Worm (Caenorhabditis elegans) whole organism, young adult: ENCODE data around the gene nas-38.
A peak's percentile ranks its signal among the peaks of the same experiment; 100 is the strongest.

Source experiments
- B0261.1 ChIP-seq: sonication (generic microtip); optimal IDR thresholded peaks from 2 replicates; lab custom pipeline; 2016; ENCODE audit warnings: mild to moderate bottlenecking, missing genetic modification characterization, moderate library complexity, missing compliant biosample characterization
- Y53G8AR.9 ChIP-seq: fragments of 200-800 bp; sonication (Bioruptor generic); conservative IDR thresholded peaks from 2 replicates; pipeline ENCODE4 v1.3.6; 2022; ENCODE audit warnings: missing genetic modification reagents, missing genetic modification characterization, missing compliant biosample characterization
- akir-1 ChIP-seq: fragments of 200-800 bp; sonication (Bioruptor generic); optimal IDR thresholded peaks from 2 replicates; lab custom pipeline; 2018; ENCODE audit warnings: mild to moderate bottlenecking, missing genetic modification characterization, moderate library complexity, missing compliant biosample characterization
- aptf-2 ChIP-seq: fragments of 200-800 bp; sonication (Bioruptor generic); conservative IDR thresholded peaks from 2 replicates; pipeline ENCODE4 v1.3.6; 2022; ENCODE audit warnings: missing genetic modification reagents, missing genetic modification characterization, missing compliant biosample characterization
- attf-5 ChIP-seq: fragments of 200-800 bp; sonication (Bioruptor generic); optimal IDR thresholded peaks from 2 replicates; lab custom pipeline; 2018; ENCODE audit warnings: mild to moderate bottlenecking, missing genetic modification characterization, missing compliant biosample characterization
- bed-2 ChIP-seq: fragments of 200-800 bp; sonication (Bioruptor generic); IDR thresholded peaks from 2 replicates; pipeline ENCODE4 v1.3.6; 2022; ENCODE audit warnings: missing genetic modification reagents, missing genetic modification characterization, missing compliant biosample characterization
- ccch-3 ChIP-seq: fragments of 200-800 bp; sonication (Bioruptor generic); optimal IDR thresholded peaks from 2 replicates; lab custom pipeline; 2018; ENCODE audit warnings: mild to moderate bottlenecking, missing genetic modification characterization, missing compliant biosample characterization
- die-1 ChIP-seq: sonication (generic microtip); optimal IDR thresholded peaks from 2 replicates; lab custom pipeline; 2016; ENCODE audit warnings: missing genotype, mild to moderate bottlenecking, missing genetic modification characterization, missing compliant biosample characterization
- dpff-1 ChIP-seq: sonication (generic microtip); optimal IDR thresholded peaks from 2 replicates; lab custom pipeline; 2017; ENCODE audit warnings: mild to moderate bottlenecking, missing genetic modification characterization, missing compliant biosample characterization
- dpl-1 ChIP-seq: fragments of 150-350 bp; optimal IDR thresholded peaks from 2 replicates; lab custom pipeline; 2014; ENCODE audit warnings: missing biosample characterization, missing genetic modification reagents, missing genetic modification characterization
- efl-1 ChIP-seq: fragments of 150-350 bp; optimal IDR thresholded peaks from 2 replicates; lab custom pipeline; 2014; ENCODE audit warnings: missing biosample characterization, missing genetic modification reagents, missing genetic modification characterization
- gei-17 ChIP-seq: fragments of 200-800 bp; sonication (Bioruptor generic); optimal IDR thresholded peaks from 2 replicates; lab custom pipeline; 2018; ENCODE audit warnings: mild to moderate bottlenecking, missing genetic modification characterization, missing compliant biosample characterization
- him-1 ChIP-seq: sonication (generic microtip); optimal IDR thresholded peaks from 2 replicates; lab custom pipeline; 2016; ENCODE audit warnings: missing genotype, missing genetic modification reagents, missing genetic modification characterization, missing compliant biosample characterization
- lin-26 ChIP-seq: fragments of 200-800 bp; sonication (Bioruptor generic); IDR thresholded peaks from 2 replicates; pipeline ENCODE4 v1.3.6; 2022; ENCODE audit warnings: missing genetic modification reagents, missing genetic modification characterization, missing compliant biosample characterization
- lsl-1 ChIP-seq: fragments of 200-800 bp; sonication (Bioruptor generic); optimal IDR thresholded peaks from 2 replicates; lab custom pipeline; 2018; ENCODE audit warnings: mild to moderate bottlenecking, missing genetic modification characterization, moderate library complexity, missing compliant biosample characterization
- madf-10 ChIP-seq: sonication (generic microtip); optimal IDR thresholded peaks from 2 replicates; lab custom pipeline; 2016; ENCODE audit warnings: mild to moderate bottlenecking, missing genetic modification characterization, missing compliant biosample characterization
- madf-6 ChIP-seq: fragments of 200-800 bp; sonication (Bioruptor generic); IDR thresholded peaks from 2 replicates; pipeline ENCODE4 v1.3.6; 2022; ENCODE audit warnings: missing genetic modification reagents, missing genetic modification characterization, missing compliant biosample characterization
- mel-28 ChIP-seq: sonication (generic microtip); optimal IDR thresholded peaks from 2 replicates; lab custom pipeline; 2016; ENCODE audit warnings: borderline replicate concordance, mild to moderate bottlenecking, missing genetic modification characterization, missing compliant biosample characterization
- mes-4 ChIP-seq: sonication (generic microtip); optimal IDR thresholded peaks from 2 replicates; lab custom pipeline; 2016; ENCODE audit warnings: missing genotype, missing genetic modification characterization, missing compliant biosample characterization
- nfya-1 ChIP-seq: sonication (generic microtip); optimal IDR thresholded peaks from 2 replicates; lab custom pipeline; 2017; ENCODE audit warnings: antibody characterized with exemption, missing compliant biosample characterization, missing genetic modification characterization, borderline replicate concordance; ENCODE audit not compliant: insufficient read depth
- nfyb-1 ChIP-seq: fragments of 200-800 bp; sonication (Bioruptor generic); IDR thresholded peaks from 2 replicates; pipeline ENCODE4 v1.3.6; 2022; ENCODE audit warnings: missing genetic modification reagents, missing genetic modification characterization, missing compliant biosample characterization
- nhr-80 ChIP-seq: sonication (generic microtip); optimal IDR thresholded peaks from 2 replicates; lab custom pipeline; 2016; ENCODE audit warnings: missing genetic modification characterization, missing compliant biosample characterization
- rec-8 ChIP-seq, 2 experiments: sonication (generic microtip); optimal IDR thresholded peaks; 2 replicates each; lab custom pipeline; 2016; ENCODE audit warnings: mild to moderate bottlenecking in 2 of 2, missing genetic modification characterization in 2 of 2, missing genetic modification reagents in 2 of 2, missing genotype in 2 of 2, missing biosample characterization in 1 of 2, missing compliant biosample characterization in 1 of 2, moderate library complexity in 1 of 2
- rpc-1 ChIP-seq, 2 experiments: fragments of 150-350 bp in 1 of 2; sonication (generic microtip) in 1 of 2; optimal IDR thresholded peaks; 2 replicates each; lab custom pipeline; 2014 to 2018; ENCODE audit warnings: missing biosample characterization in 1 of 2, missing genetic modification characterization in 1 of 2, missing genetic modification reagents in 1 of 2, missing genotype in 1 of 2
- snpc-1.1 ChIP-seq: sonication (generic microtip); optimal IDR thresholded peaks from 2 replicates; lab custom pipeline; 2017; ENCODE audit warnings: missing genetic modification characterization, mild to moderate bottlenecking, missing compliant biosample characterization, antibody characterized with exemption, moderate library complexity, missing genotype, missing genetic modification reagents; ENCODE audit not compliant: insufficient read depth
- snpc-4 ChIP-seq, 5 experiments: fragments of 150-350 bp in 1 of 5; sonication (generic microtip) in 4 of 5; optimal IDR thresholded peaks; 2 replicates each; lab custom pipeline; 2014 to 2018; ENCODE audit warnings: missing genetic modification characterization in 5 of 5, missing biosample characterization in 3 of 5, antibody characterized with exemption in 2 of 5, mild to moderate bottlenecking in 2 of 5, missing compliant biosample characterization in 2 of 5, missing genotype in 2 of 5, moderate library complexity in 2 of 5, missing genetic modification reagents in 1 of 5

The nas-38 gene

DNA sequence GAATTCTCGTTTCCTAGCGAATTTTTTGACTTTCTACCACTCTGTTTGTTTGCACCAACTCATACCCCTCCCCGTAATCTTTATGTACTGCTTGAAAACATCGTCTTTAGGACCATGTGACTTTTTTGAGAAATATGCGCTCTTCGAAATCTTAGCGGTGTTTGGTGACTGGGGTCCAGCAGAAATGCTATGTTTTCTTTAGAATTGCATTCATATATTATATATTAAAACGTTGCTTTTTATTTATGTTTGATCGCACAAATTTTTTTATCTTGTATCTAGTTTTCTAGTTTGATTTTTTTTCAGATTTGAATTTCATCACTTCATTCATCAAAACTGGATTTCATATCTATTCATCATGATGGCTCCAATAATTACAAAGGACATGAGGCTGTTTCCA is 43.9 kb downstream of the nas-38 start, which contains the start of gene F13C5.1:
F13C5.1 (plus strand) TSS at position 301 of the 400 bp plus-strand sequence.
- 0 out of 2 replicates have a peak, but pooled peaks have one; percentile 2 for TF ChIP-seq nfyb-1 (GFP tag; lab: Robert Waterston, UW)
- no peak for TF ChIP-seq lsl-1 (GFP tag; lab: Kevin White, UChicago)
- TF ChIP-seq mes-4 (tag; lab: Kevin White, UChicago) = no peak

DNA sequence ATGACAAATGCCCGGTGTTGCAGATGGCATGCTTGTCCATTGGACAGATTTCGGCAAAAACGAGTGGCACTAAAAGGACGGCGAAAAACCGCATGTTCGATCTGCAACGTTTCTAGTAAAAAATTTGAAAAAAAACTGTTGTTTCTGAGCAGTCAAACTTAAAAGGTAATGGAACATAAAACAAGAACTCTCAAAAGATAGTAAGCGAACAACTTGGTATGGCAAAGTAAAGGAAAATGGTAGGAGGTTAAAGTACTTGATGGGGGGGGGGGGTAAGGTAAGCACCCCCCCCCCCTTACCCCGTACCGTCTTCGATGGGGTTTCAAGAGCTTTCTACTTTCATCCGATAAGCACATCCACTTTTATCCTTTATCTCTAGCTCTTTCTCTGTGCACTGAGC is 50.4 kb downstream of the nas-38 start, which contains the start of gene F13C5.5:
F13C5.5 (minus strand) TSS at position 101 of the 400 bp plus-strand sequence.
- TF ChIP-seq B0261.1 = no peak
- TF ChIP-seq ccch-3 (GFP tag; lab: Kevin White, UChicago) = no peak
- TF ChIP-seq madf-6 (GFP tag; lab: Robert Waterston, UW) = no peak
- no peak for TF ChIP-seq die-1 (tag; lab: Kevin White, UChicago)
- TF ChIP-seq madf-10 (tag; lab: Kevin White, UChicago) = no peak
- no peak for TF ChIP-seq nhr-80 (tag; lab: Kevin White, UChicago)
- no peak for TF ChIP-seq efl-1 (GFP tag; lab: Kevin White, UChicago)
- no peak for TF ChIP-seq lsl-1 (GFP tag; lab: Kevin White, UChicago)
- no peak for TF ChIP-seq rpc-1 (optimal IDR thresholded peaks at IDR 0.05; lab: Kevin White, UChicago)
- TF ChIP-seq rpc-1 (tag; optimal IDR thresholded peaks at IDR 0.05; lab: Kevin White, UChicago) = no peak
- TF ChIP-seq nfya-1 (tag; lab: Kevin White, UChicago) = no peak
- TF ChIP-seq dpl-1 (GFP tag; lab: Kevin White, UChicago) = no peak
- TF ChIP-seq gei-17 (GFP tag; lab: Kevin White, UChicago) = no peak
- TF ChIP-seq snpc-1.1 (tag; lab: Kevin White, UChicago) = no peak
- no peak for TF ChIP-seq him-1
- TF ChIP-seq mel-28 (tag; lab: Kevin White, UChicago) = no peak
- TF ChIP-seq attf-5 (GFP tag; lab: Kevin White, UChicago) = no peak
- TF ChIP-seq akir-1 (GFP tag; lab: Kevin White, UChicago) = no peak

DNA sequence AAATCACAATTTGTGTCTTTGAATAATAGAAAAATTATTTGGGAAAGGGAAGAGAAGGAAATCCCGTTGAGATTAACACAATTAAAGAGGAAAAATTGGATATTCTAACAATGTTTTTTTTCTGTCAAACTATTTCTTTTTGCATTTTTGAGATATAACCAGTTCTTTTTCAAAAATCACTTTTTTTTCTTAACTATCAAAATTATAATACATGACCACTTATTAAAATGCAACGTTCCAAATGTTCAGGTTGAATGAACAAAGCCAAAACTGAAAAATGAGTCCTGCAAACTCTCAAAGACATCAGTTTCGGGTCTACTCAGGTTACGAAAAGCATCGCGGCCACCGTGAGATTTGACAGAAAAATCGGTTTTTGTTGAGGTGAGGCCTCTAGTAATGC is 51.6 kb downstream of the nas-38 start:
- no peak for TF ChIP-seq B0261.1
- TF ChIP-seq Y53G8AR.9 (GFP tag; lab: Robert Waterston, UW) = no peak
- TF ChIP-seq lin-26 = no peak
- no peak for TF ChIP-seq aptf-2 (GFP tag; lab: Robert Waterston, UW)
- TF ChIP-seq dpff-1 = no peak
- TF ChIP-seq bed-2 = no peak
- TF ChIP-seq rec-8 (tag; optimal IDR thresholded peaks at IDR 0.05; lab: Kevin White, UChicago) = no peak

DNA sequence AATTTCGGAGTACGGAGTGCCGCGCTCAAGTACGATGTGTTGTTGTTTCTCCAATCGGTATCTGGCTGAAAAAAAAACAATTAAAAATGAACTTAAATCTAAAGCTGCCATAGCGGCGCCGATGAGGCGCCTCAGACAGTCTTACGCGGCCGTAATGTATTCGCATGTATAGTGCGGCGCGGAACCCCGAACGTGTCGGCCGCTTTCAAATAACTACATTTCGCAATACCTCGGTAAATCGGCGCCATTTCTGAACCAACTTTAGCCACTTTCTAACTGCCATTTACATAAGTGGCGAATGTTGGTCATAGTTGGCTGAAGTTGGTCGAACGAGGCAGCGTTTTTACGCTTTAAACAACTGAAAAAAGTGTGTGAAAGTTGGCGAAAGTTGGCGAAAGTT is 54.8 kb downstream of the nas-38 start:
- no peak for TF ChIP-seq snpc-4 (GFP tag; optimal IDR thresholded peaks at IDR 0.05; lab: Kevin White, UChicago)
- peak in 2 of 4 experiments; percentile 61 to 85 for TF ChIP-seq snpc-4 (tag; optimal IDR thresholded peaks at IDR 0.05; lab: Kevin White, UChicago)
- no peak for TF ChIP-seq die-1 (tag; lab: Kevin White, UChicago)
